Worm (Caenorhabditis elegans): ENCODE results near the gene Y49E10.25.

ce11 chrIII:12470589-12470988, 21.3 kb downstream of the Y49E10.25 start:
- no peak for TF ChIP-seq skn-1 (tag; optimal IDR thresholded peaks at IDR 0.05)
- TF ChIP-seq nhr-25 (tag; optimal IDR thresholded peaks at IDR 0.05): no peak
- TF ChIP-seq nhr-237 (tag; optimal IDR thresholded peaks at IDR 0.05): no peak

All from whole organism, L2 larva.